Fruit fly (Drosophila melanogaster) whole organism, wandering third instar larva: Measurements from ENCODE around the gene CG33177.

Experiments
- Abd-B ChIP-seq: fragments of >200 bp; optimal IDR thresholded peaks from 2 replicates; lab custom pipeline; 2017; ENCODE audit warnings: missing biosample characterization, missing genetic modification characterization
- CG32264 ChIP-seq: fragments of 200-800 bp; sonication (Bioruptor generic); optimal IDR thresholded peaks from 2 replicates; lab custom pipeline; 2016; ENCODE audit warnings: missing biosample characterization, missing genetic modification characterization
- CG9705 ChIP-seq: fragments of 200-800 bp; sonication (Bioruptor generic); optimal IDR thresholded peaks from 2 replicates; lab custom pipeline; 2018; ENCODE audit warnings: missing biosample characterization, mild to moderate bottlenecking, missing genetic modification characterization
- CrebA ChIP-seq: fragments of 200-800 bp; sonication (Bioruptor generic); optimal IDR thresholded peaks from 2 replicates; lab custom pipeline; 2016; ENCODE audit warnings: missing biosample characterization, mild to moderate bottlenecking, missing genetic modification characterization, borderline replicate concordance
- Dfd ChIP-seq: fragments of >200 bp; optimal IDR thresholded peaks from 2 replicates; lab custom pipeline; 2017; ENCODE audit warnings: missing biosample characterization, missing genetic modification characterization
- Dif ChIP-seq: fragments of 200-275, 200-300 bp; sonication (Bioruptor generic); optimal IDR thresholded peaks from 2 replicates; lab custom pipeline; 2018; ENCODE audit warnings: missing biosample characterization, missing genetic modification characterization; ENCODE audit not compliant: partially characterized antibody
- GATAd ChIP-seq: sonication (Bioruptor generic); optimal IDR thresholded peaks from 2 replicates; lab custom pipeline; 2016; ENCODE audit warnings: missing biosample characterization, missing genetic modification characterization
- HLH106 ChIP-seq: fragments of 200-800 bp; optimal IDR thresholded peaks from 3 replicates; lab custom pipeline; 2019; ENCODE audit warnings: missing biosample characterization, mild to moderate bottlenecking, missing genetic modification characterization, moderate library complexity
- Hnf4 ChIP-seq: fragments of 200-800 bp; sonication (Bioruptor generic); optimal IDR thresholded peaks from 2 replicates; lab custom pipeline; 2016; ENCODE audit warnings: missing biosample characterization, mild to moderate bottlenecking, missing genetic modification characterization
- Hr78 ChIP-seq: fragments of >200 bp; optimal IDR thresholded peaks from 2 replicates; lab custom pipeline; 2017; ENCODE audit warnings: missing biosample characterization, missing genetic modification characterization
- Hr83 ChIP-seq: fragments of 200-300 bp; sonication (Bioruptor generic); optimal IDR thresholded peaks from 2 replicates; lab custom pipeline; 2016; ENCODE audit warnings: missing biosample characterization, mild to moderate bottlenecking, missing genetic modification characterization, moderate library complexity; ENCODE audit not compliant: poor library complexity, severe bottlenecking
- Jra ChIP-seq: sonication (Bioruptor generic); optimal IDR thresholded peaks from 2 replicates; lab custom pipeline; 2016; ENCODE audit warnings: missing biosample characterization, missing genetic modification characterization
- Mio ChIP-seq: sonication (Bioruptor generic); optimal IDR thresholded peaks from 2 replicates; lab custom pipeline; 2016; ENCODE audit warnings: missing biosample characterization, missing genetic modification characterization
- Myc ChIP-seq: fragments of >200 bp; optimal IDR thresholded peaks from 2 replicates; lab custom pipeline; 2017
- N ChIP-seq: fragments of >200 bp; optimal IDR thresholded peaks from 2 replicates; lab custom pipeline; 2018; ENCODE audit warnings: missing biosample characterization, missing external identifiers, missing genetic modification characterization
- OdsH ChIP-seq: fragments of 200-800 bp; sonication (Bioruptor generic); optimal IDR thresholded peaks from 2 replicates; lab custom pipeline; 2016; ENCODE audit warnings: missing biosample characterization, mild to moderate bottlenecking, missing genetic modification characterization
- Rel ChIP-seq, 2 experiments: fragments of 200-800 bp; sonication (Bioruptor generic) in 1 of 2; optimal IDR thresholded peaks; 2 replicates in 1 of 2; 3 replicates in 1 of 2; lab custom pipeline; 2016 to 2019; ENCODE audit warnings: mild to moderate bottlenecking in 2 of 2, missing biosample characterization in 2 of 2, missing genetic modification characterization in 2 of 2, moderate library complexity in 1 of 2
- Sp1 ChIP-seq: fragments of 200-800 bp; sonication (Bioruptor generic); optimal IDR thresholded peaks from 3 replicates; lab custom pipeline; 2019; ENCODE audit warnings: missing biosample characterization, mild to moderate bottlenecking, missing genetic modification characterization, moderate library complexity
- Vsx2 ChIP-seq: fragments of 200-300, 225-300 bp; sonication (Bioruptor generic); optimal IDR thresholded peaks from 2 replicates; lab custom pipeline; 2018; ENCODE audit warnings: missing biosample characterization, missing genetic modification characterization; ENCODE audit not compliant: partially characterized antibody
- br ChIP-seq: fragments of 200-800 bp; sonication (Bioruptor generic); optimal IDR thresholded peaks from 2 replicates; lab custom pipeline; 2016; ENCODE audit warnings: missing biosample characterization, missing genetic modification characterization
- brk ChIP-seq: fragments of 200-800 bp; sonication (Bioruptor generic); optimal IDR thresholded peaks from 2 replicates; lab custom pipeline; 2016; ENCODE audit warnings: missing biosample characterization, mild to moderate bottlenecking, missing genetic modification characterization
- dl ChIP-seq, 2 experiments: fragments of 175-275, 200-275 bp in 1 of 2; fragments of 200-275 bp in 1 of 2; sonication (Bioruptor generic); optimal IDR thresholded peaks; lab custom pipeline; 2018; ENCODE audit warnings: mild to moderate bottlenecking in 2 of 2, missing biosample characterization in 2 of 2, missing genetic modification characterization in 2 of 2, moderate library complexity in 2 of 2; ENCODE audit not compliant: partially characterized antibody in 2 of 2, insufficient read depth in 1 of 2
- dmrt93B ChIP-seq: fragments of 200-800 bp; sonication (Bioruptor generic); optimal IDR thresholded peaks from 2 replicates; lab custom pipeline; 2018; ENCODE audit warnings: missing biosample characterization, mild to moderate bottlenecking, missing genetic modification characterization
- dsf ChIP-seq: sonication (Bioruptor generic); optimal IDR thresholded peaks from 2 replicates; lab custom pipeline; 2016; ENCODE audit warnings: missing biosample characterization, missing genetic modification characterization, borderline replicate concordance
- ey ChIP-seq: fragments of 200-800 bp; sonication (Bioruptor generic); optimal IDR thresholded peaks from 2 replicates; lab custom pipeline; 2016; ENCODE audit warnings: missing biosample characterization, missing genetic modification characterization
- foxo ChIP-seq, 2 experiments: fragments of 200-800 bp; sonication (Bioruptor generic); optimal IDR thresholded peaks; 2 replicates in 1 of 2; 3 replicates in 1 of 2; lab custom pipeline; 2016 to 2017; ENCODE audit warnings: missing biosample characterization in 2 of 2, missing genetic modification characterization in 2 of 2
- fru ChIP-seq: fragments of 200-800 bp; sonication (Bioruptor generic); optimal IDR thresholded peaks from 3 replicates; lab custom pipeline; 2016; ENCODE audit warnings: missing biosample characterization, mild to moderate bottlenecking, missing genetic modification characterization
- h ChIP-seq: fragments of 200-800 bp; sonication (Bioruptor generic); optimal IDR thresholded peaks from 3 replicates; lab custom pipeline; 2016; ENCODE audit warnings: missing biosample characterization, mild to moderate bottlenecking, missing genetic modification characterization
- jim ChIP-seq: fragments of 175-275, 200-325 bp; sonication (Bioruptor generic); optimal IDR thresholded peaks from 2 replicates; lab custom pipeline; 2016; ENCODE audit warnings: missing biosample characterization, mild to moderate bottlenecking, missing genetic modification characterization
- lola ChIP-seq: fragments of >200 bp; optimal IDR thresholded peaks from 2 replicates; lab custom pipeline; 2017; ENCODE audit warnings: missing biosample characterization, missing genetic modification characterization
- pan ChIP-seq: fragments of >200 bp; optimal IDR thresholded peaks from 2 replicates; lab custom pipeline; 2017
- psq ChIP-seq: fragments of 200-800 bp; sonication (Bioruptor generic); optimal IDR thresholded peaks from 3 replicates; lab custom pipeline; 2017; ENCODE audit warnings: missing biosample characterization, mild to moderate bottlenecking, missing genetic modification characterization, moderate library complexity
- rgr ChIP-seq: fragments of 200-800 bp; sonication (Bioruptor generic); optimal IDR thresholded peaks from 3 replicates; lab custom pipeline; 2016; ENCODE audit warnings: missing biosample characterization, mild to moderate bottlenecking, missing genetic modification characterization
- sage ChIP-seq: fragments of 200-800 bp; sonication (Bioruptor generic); optimal IDR thresholded peaks from 2 replicates; lab custom pipeline; 2016; ENCODE audit warnings: missing biosample characterization, mild to moderate bottlenecking, missing genetic modification characterization
- sv ChIP-seq: fragments of 200-800 bp; sonication (Bioruptor generic); optimal IDR thresholded peaks from 3 replicates; lab custom pipeline; 2016; ENCODE audit warnings: missing biosample characterization, missing genetic modification characterization
- tai ChIP-seq: sonication (Bioruptor generic); optimal IDR thresholded peaks from 2 replicates; lab custom pipeline; 2016; ENCODE audit warnings: missing biosample characterization, missing genetic modification characterization
- usp ChIP-seq: fragments of >200 bp; optimal IDR thresholded peaks from 2 replicates; lab custom pipeline; 2017; ENCODE audit warnings: missing biosample characterization, missing genetic modification characterization
- woc ChIP-seq: sonication (Bioruptor generic); optimal IDR thresholded peaks from 2 replicates; lab custom pipeline; 2016; ENCODE audit warnings: missing biosample characterization, mild to moderate bottlenecking, missing genetic modification characterization

Gene CG33177

dm6 chrX:15043013-15043699, 38.0 kb upstream of the CG33177 start (continued):
- no peak for TF ChIP-seq Vsx2
- no peak for TF ChIP-seq dl (GFP tag; optimal IDR thresholded peaks at IDR 0.05; lab: Kevin White, UChicago; ENCODE audit: insufficient read depth in 1 of 2, partially characterized antibody in 2 of 2)
- TF ChIP-seq pan (lab: Kevin White, UChicago), result no peak
- peak; percentile 82 for TF ChIP-seq ey
- peak; percentile 71 for TF ChIP-seq OdsH (GFP tag; lab: Kevin White, UChicago)
- TF ChIP-seq fru (GFP tag; lab: Kevin White, UChicago), result peak; percentile 83
- TF ChIP-seq GATAd (GFP tag; lab: Kevin White, UChicago), result no peak
- TF ChIP-seq psq, result peak; percentile 77
- TF ChIP-seq, all 38 proteins: peak for 18

dm6 chrX:15043700-15044225, 37.4 kb upstream of the CG33177 start, which contains the start of gene CG5541:
Gene CG5541, plus strand, starts transcription at chrX:15044123.
- TF ChIP-seq Hr78 (GFP tag; lab: Kevin White, UChicago), result no peak
- TF ChIP-seq N (GFP tag; lab: Kevin White, UChicago), result no peak
- TF ChIP-seq Hnf4 (GFP tag; lab: Kevin White, UChicago), result no peak
- TF ChIP-seq tai (GFP tag; lab: Kevin White, UChicago), result no peak
- TF ChIP-seq Mio (GFP tag; lab: Kevin White, UChicago), result no peak
- no peak for TF ChIP-seq CG32264
- no peak for TF ChIP-seq usp
- peak; percentile 2 for TF ChIP-seq sv (GFP tag; lab: Kevin White, UChicago)
- TF ChIP-seq jim, result no peak
- TF ChIP-seq Rel (GFP tag; optimal IDR thresholded peaks at IDR 0.05; lab: Kevin White, UChicago), result no peak
- TF ChIP-seq Rel (tag; optimal IDR thresholded peaks at IDR 0.05; lab: Kevin White, UChicago), result no peak
- TF ChIP-seq Myc (lab: Kevin White, UChicago), result peak; percentile 96
- no peak for TF ChIP-seq sage
- no peak for TF ChIP-seq dsf (GFP tag; lab: Kevin White, UChicago)
- TF ChIP-seq Vsx2, result no peak
- no peak for TF ChIP-seq rgr
- TF ChIP-seq fru (GFP tag; lab: Kevin White, UChicago), result no peak
- peak; percentile 5 for TF ChIP-seq br
- no peak for TF ChIP-seq pan (lab: Kevin White, UChicago)
- TF ChIP-seq Abd-B, result no peak
- TF ChIP-seq OdsH (GFP tag; lab: Kevin White, UChicago), result peak; percentile 24
- TF ChIP-seq brk (GFP tag; lab: Kevin White, UChicago), result no peak
- no peak for TF ChIP-seq lola (GFP tag; lab: Kevin White, UChicago)
- TF ChIP-seq foxo (GFP tag; optimal IDR thresholded peaks at IDR 0.05; lab: Kevin White, UChicago), result peak in 1 of 2 experiments; percentile 35
- TF ChIP-seq CrebA (GFP tag; lab: Kevin White, UChicago), result no peak
- peak; percentile 86 for TF ChIP-seq woc
- peak; percentile 23 for TF ChIP-seq HLH106 (tag; lab: Kevin White, UChicago)
- TF ChIP-seq GATAd (GFP tag; lab: Kevin White, UChicago), result no peak
- no peak for TF ChIP-seq Jra
- TF ChIP-seq Dfd (GFP tag; lab: Kevin White, UChicago), result no peak
- peak; percentile 44 for TF ChIP-seq dmrt93B
- TF ChIP-seq dl (GFP tag; optimal IDR thresholded peaks at IDR 0.05; lab: Kevin White, UChicago; ENCODE audit: insufficient read depth in 1 of 2, partially characterized antibody in 2 of 2), result peak; percentile 67 to 75
- TF ChIP-seq Sp1 (GFP tag; lab: Kevin White, UChicago), result peak; percentile 54
- TF ChIP-seq CG9705, result peak; percentile 28
- TF ChIP-seq psq, result no peak
- peak; percentile 57 for TF ChIP-seq ey
- no peak for TF ChIP-seq Hr83
- peak; percentile 52 for TF ChIP-seq h
- TF ChIP-seq, all 38 proteins: peak for 13

dm6 chrX:15045608-15046007, 35.6 kb upstream of the CG33177 start:
- TF ChIP-seq usp (no peak), foxo (GFP tag; optimal IDR thresholded peaks at IDR 0.05; lab: Kevin White, UChicago) (no peak), jim (no peak), Rel (GFP tag; optimal IDR thresholded peaks at IDR 0.05; lab: Kevin White, UChicago) (no peak), Rel (tag; optimal IDR thresholded peaks at IDR 0.05; lab: Kevin White, UChicago) (no peak), HLH106 (tag; lab: Kevin White, UChicago) (no peak), psq (no peak), dmrt93B (no peak), Hr83 (peak; percentile 16), Dfd (GFP tag; lab: Kevin White, UChicago) (no peak), N (GFP tag; lab: Kevin White, UChicago) (no peak), Jra (no peak), woc (no peak), pan (lab: Kevin White, UChicago) (no peak), sv (GFP tag; lab: Kevin White, UChicago) (no peak), dl (GFP tag; optimal IDR thresholded peaks at IDR 0.05; lab: Kevin White, UChicago; ENCODE audit: insufficient read depth in 1 of 2, partially characterized antibody in 2 of 2) (no peak), br (no peak), tai (GFP tag; lab: Kevin White, UChicago) (no peak), Abd-B (no peak), Myc (lab: Kevin White, UChicago) (no peak), fru (GFP tag; lab: Kevin White, UChicago) (no peak), CG32264 (no peak), brk (GFP tag; lab: Kevin White, UChicago) (peak; percentile 17), sage (no peak), Sp1 (GFP tag; lab: Kevin White, UChicago) (no peak), ey (no peak), h (peak; percentile 13), Hnf4 (GFP tag; lab: Kevin White, UChicago) (peak; percentile 22), GATAd (GFP tag; lab: Kevin White, UChicago) (no peak), Vsx2 (no peak), CrebA (GFP tag; lab: Kevin White, UChicago) (no peak), Hr78 (GFP tag; lab: Kevin White, UChicago) (no peak), CG9705 (no peak), Dif (GFP tag; lab: Kevin White, UChicago) (no peak), rgr (peak; percentile 9), Mio (GFP tag; lab: Kevin White, UChicago) (no peak)
